Worm (Caenorhabditis elegans): ENCODE data around the gene Y69F12A.1.
A peak's percentile ranks its signal among the peaks of the same experiment; 100 is the strongest.

ce11 chrIII:7490061-7490460 lies 33.3 kb downstream of the Y69F12A.1 start:
- TF ChIP-seq ztf-11 (tag; optimal IDR thresholded peaks at IDR 0.05) (no peak), fos-1 (tag; optimal IDR thresholded peaks at IDR 0.05) (no peak), lsy-2 (tag; optimal IDR thresholded peaks at IDR 0.05) (no peak), ZK546.5 (tag; optimal IDR thresholded peaks at IDR 0.05) (no peak), aly-2 (tag; optimal IDR thresholded peaks at IDR 0.05) (no peak), unc-39 (tag; optimal IDR thresholded peaks at IDR 0.05) (no peak), blmp-1 (tag; optimal IDR thresholded peaks at IDR 0.05; ENCODE audit: insufficient read depth) (peak; percentile 55), elt-3 (tag; optimal IDR thresholded peaks at IDR 0.05) (no peak), Y55F3AM.14 (GFP tag; optimal IDR thresholded peaks at IDR 0.05) (no peak), dmd-4 (tag; optimal IDR thresholded peaks at IDR 0.05) (no peak), snpc-4 (tag; optimal IDR thresholded peaks at IDR 0.05) (no peak), ama-1 (optimal IDR thresholded peaks at IDR 0.05) (no peak), ztf-1 (GFP tag; conservative IDR thresholded peaks at IDR 0.05) (no peak)

Data from whole organism, L2 larva.